Worm (Caenorhabditis elegans) whole organism, L4 larva: ENCODE measurements around the gene C30G4.2.

Experiments used
- F37D6.2 ChIP-seq: sonication (generic microtip); optimal IDR thresholded peaks from 2 replicates; lab custom pipeline; 2016; ENCODE audit warnings: mild to moderate bottlenecking, missing genetic modification characterization, missing compliant biosample characterization
- F44E2.7 ChIP-seq: fragments of 200-800 bp; sonication (Bioruptor generic); IDR thresholded peaks from 2 replicates; pipeline ENCODE4 v2.1.2; 2022; ENCODE audit warnings: missing genetic modification characterization, missing compliant biosample characterization
- R02D3.7 ChIP-seq: fragments of 150-350 bp; sonication (generic microtip); optimal IDR thresholded peaks from 3 replicates; lab custom pipeline; 2014; ENCODE audit warnings: missing biosample characterization, missing genetic modification characterization
- Y105C5A.15 ChIP-seq: fragments of 200-800 bp; sonication (Bioruptor generic); IDR thresholded peaks from 2 replicates; pipeline ENCODE4 v1.3.6; 2022; ENCODE audit warnings: missing genetic modification characterization, missing compliant biosample characterization
- Y48G9A.11 ChIP-seq: fragments of 200-800 bp; sonication (Bioruptor generic); IDR thresholded peaks from 2 replicates; pipeline ENCODE4 v1.3.6; 2022; ENCODE audit warnings: missing genetic modification reagents, missing genetic modification characterization, missing compliant biosample characterization
- Y5F2A.4 ChIP-seq: fragments of 200-800 bp; sonication (Bioruptor generic); optimal IDR thresholded peaks from 2 replicates; lab custom pipeline; 2018; ENCODE audit warnings: mild to moderate bottlenecking, missing genetic modification characterization, missing compliant biosample characterization
- Y75B8A.6 ChIP-seq: fragments of 200-800 bp; sonication (Bioruptor generic); IDR thresholded peaks from 2 replicates; pipeline ENCODE4 v1.3.6; 2022; ENCODE audit warnings: missing genetic modification reagents, missing genetic modification characterization, missing compliant biosample characterization
- ZK546.5 ChIP-seq, 2 experiments: sonication (generic microtip); optimal IDR thresholded peaks; 2 replicates each; lab custom pipeline; 2017; ENCODE audit warnings: missing biosample characterization in 2 of 2, missing genetic modification characterization in 2 of 2
- ama-1 ChIP-seq: fragments of 150-350 bp; optimal IDR thresholded peaks from 2 replicates; lab custom pipeline; 2014; ENCODE audit warnings: inconsistent platforms, mixed read lengths
- attf-4 ChIP-seq: sonication (generic microtip); optimal IDR thresholded peaks from 3 replicates; lab custom pipeline; 2017; ENCODE audit warnings: missing biosample characterization, missing genetic modification characterization
- ceh-20 ChIP-seq: fragments of 200-800 bp; sonication (Bioruptor generic); IDR thresholded peaks from 2 replicates; pipeline ENCODE4 v1.3.6; 2022; ENCODE audit warnings: missing genetic modification reagents, missing genetic modification characterization, missing compliant biosample characterization
- ceh-32 ChIP-seq: sonication (generic microtip); optimal IDR thresholded peaks from 2 replicates; lab custom pipeline; 2016; ENCODE audit warnings: mild to moderate bottlenecking, missing genetic modification characterization, missing compliant biosample characterization; ENCODE audit not compliant: poor library complexity
- ceh-44 ChIP-seq: fragments of 200-800 bp; sonication (Bioruptor generic); IDR thresholded peaks from 2 replicates; pipeline ENCODE4 v1.3.6; 2022; ENCODE audit warnings: missing genetic modification reagents, missing genetic modification characterization, missing compliant biosample characterization
- ceh-62 ChIP-seq: sonication (generic microtip); optimal IDR thresholded peaks from 2 replicates; lab custom pipeline; 2017; ENCODE audit warnings: missing biosample characterization, missing genetic modification characterization
- ces-1 ChIP-seq: fragments of 150-350 bp; sonication (generic microtip); optimal IDR thresholded peaks from 4 replicates; lab custom pipeline; 2014; ENCODE audit warnings: missing biosample characterization, missing genetic modification reagents, missing genetic modification characterization
- ctbp-1 ChIP-seq: fragments of 200-800 bp; sonication (Bioruptor generic); IDR thresholded peaks from 2 replicates; pipeline ENCODE4 v1.3.6; 2022; ENCODE audit warnings: missing genetic modification reagents, missing genetic modification characterization, missing compliant biosample characterization
- daf-19 ChIP-seq: fragments of 200-800 bp; sonication (Bioruptor generic); conservative IDR thresholded peaks from 2 replicates; pipeline ENCODE4 v1.3.6; 2022; ENCODE audit warnings: missing genetic modification characterization, missing compliant biosample characterization
- daf-8 ChIP-seq: fragments of 200-800 bp; sonication (Bioruptor generic); IDR thresholded peaks from 2 replicates; pipeline ENCODE4 v1.3.6; 2022; ENCODE audit warnings: missing genetic modification characterization, missing compliant biosample characterization
- dpl-1 ChIP-seq: fragments of 150-350 bp; optimal IDR thresholded peaks from 2 replicates; lab custom pipeline; 2014; ENCODE audit warnings: missing biosample characterization, missing genetic modification reagents, missing genetic modification characterization
- duxl-1 ChIP-seq: sonication (generic microtip); optimal IDR thresholded peaks from 2 replicates; lab custom pipeline; 2016; ENCODE audit warnings: mild to moderate bottlenecking, missing genetic modification characterization, moderate library complexity, missing compliant biosample characterization; ENCODE audit not compliant: poor library complexity
- egl-27 ChIP-seq: sonication (generic microtip); optimal IDR thresholded peaks from 3 replicates; lab custom pipeline; 2017; ENCODE audit warnings: missing biosample characterization, missing genetic modification reagents, missing genetic modification characterization
- gei-8 ChIP-seq: fragments of 200-800 bp; sonication (Bioruptor generic); optimal IDR thresholded peaks from 2 replicates; lab custom pipeline; 2018; ENCODE audit warnings: mild to moderate bottlenecking, missing genetic modification characterization, missing compliant biosample characterization
- hif-1 ChIP-seq, 2 experiments: sonication (generic microtip); optimal IDR thresholded peaks; 2 replicates each; lab custom pipeline; 2016 to 2017; ENCODE audit warnings: missing compliant biosample characterization in 2 of 2, missing genetic modification characterization in 2 of 2, missing genetic modification reagents in 2 of 2, missing genotype in 2 of 2, mild to moderate bottlenecking in 1 of 2
- hlh-30 ChIP-seq: sonication (generic microtip); optimal IDR thresholded peaks from 2 replicates; lab custom pipeline; 2017; ENCODE audit warnings: antibody characterized with exemption, mild to moderate bottlenecking, missing genetic modification characterization, missing compliant biosample characterization; ENCODE audit not compliant: insufficient read depth
- lin-1 ChIP-seq: fragments of 200-800 bp; sonication (Bioruptor generic); IDR thresholded peaks from 2 replicates; pipeline ENCODE4 v1.3.6; 2022; ENCODE audit warnings: missing genetic modification reagents, missing genetic modification characterization, missing compliant biosample characterization
- lin-13 ChIP-seq: fragments of 150-350 bp; optimal IDR thresholded peaks from 2 replicates; lab custom pipeline; 2014; ENCODE audit warnings: missing biosample characterization, missing genetic modification reagents, missing genetic modification characterization
- lin-29 ChIP-seq: fragments of 200-800 bp; sonication (Bioruptor generic); IDR thresholded peaks from 2 replicates; pipeline ENCODE4 v1.3.6; 2022; ENCODE audit warnings: missing genetic modification reagents, missing genetic modification characterization, missing compliant biosample characterization
- lin-38 ChIP-seq: fragments of 200-800 bp; sonication (Bioruptor generic); IDR thresholded peaks from 2 replicates; pipeline ENCODE4 v1.3.6; 2022; ENCODE audit warnings: missing genetic modification reagents, missing genetic modification characterization, missing compliant biosample characterization
- lin-39 ChIP-seq: fragments of 150-350 bp; optimal IDR thresholded peaks from 2 replicates; lab custom pipeline; 2014; ENCODE audit warnings: missing biosample characterization, missing genetic modification reagents, missing genetic modification characterization
- lir-3 ChIP-seq: sonication (generic microtip); optimal IDR thresholded peaks from 2 replicates; lab custom pipeline; 2016; ENCODE audit warnings: mild to moderate bottlenecking, missing genetic modification characterization, missing compliant biosample characterization
- lsy-2 ChIP-seq, 2 experiments: fragments of 150-350 bp in 1 of 2; sonication (generic microtip) in 1 of 2; optimal IDR thresholded peaks; 2 replicates each; lab custom pipeline; 2014 to 2017; ENCODE audit warnings: missing biosample characterization in 2 of 2, missing genetic modification characterization in 2 of 2
- madf-5 ChIP-seq, 2 experiments: fragments of 200-800 bp; sonication (Bioruptor generic); IDR thresholded peaks; 2 replicates each; pipeline ENCODE4 v1.3.6; 2022; ENCODE audit warnings: missing compliant biosample characterization in 2 of 2, missing genetic modification characterization in 2 of 2
- madf-9 ChIP-seq: fragments of 200-800 bp; sonication (Bioruptor generic); conservative IDR thresholded peaks from 2 replicates; pipeline ENCODE4 v1.3.6; 2022; ENCODE audit warnings: missing genetic modification reagents, missing genetic modification characterization, missing compliant biosample characterization
- mdl-1 ChIP-seq, 2 experiments: fragments of 150-350 bp in 1 of 2; sonication (generic microtip) in 1 of 2; optimal IDR thresholded peaks; 2 replicates each; lab custom pipeline; 2014 to 2017; ENCODE audit warnings: missing biosample characterization in 2 of 2, missing genetic modification characterization in 2 of 2
- mdt-29 ChIP-seq: fragments of 200-800 bp; sonication (Bioruptor generic); IDR thresholded peaks from 2 replicates; pipeline ENCODE4 v1.3.6; 2022; ENCODE audit warnings: missing genetic modification reagents, missing genetic modification characterization, missing compliant biosample characterization
- mep-1 ChIP-seq: fragments of 150-350 bp; sonication (generic microtip); optimal IDR thresholded peaks from 3 replicates; lab custom pipeline; 2014; ENCODE audit warnings: missing biosample characterization, missing genetic modification characterization
- nhr-102 ChIP-seq: sonication (generic microtip); optimal IDR thresholded peaks from 2 replicates; lab custom pipeline; 2016; ENCODE audit warnings: mild to moderate bottlenecking, missing genetic modification characterization, moderate library complexity, missing compliant biosample characterization
- nhr-11 ChIP-seq: fragments of 150-350 bp; optimal IDR thresholded peaks from 2 replicates; lab custom pipeline; 2014; ENCODE audit warnings: missing biosample characterization, missing genetic modification characterization
- nhr-237 ChIP-seq: sonication (generic microtip); optimal IDR thresholded peaks from 2 replicates; lab custom pipeline; 2017; ENCODE audit warnings: missing biosample characterization, missing genetic modification characterization
- nhr-41 ChIP-seq: fragments of 200-800 bp; sonication (Bioruptor generic); IDR thresholded peaks from 2 replicates; pipeline ENCODE4 v1.3.6; 2022; ENCODE audit warnings: missing genetic modification reagents, missing genetic modification characterization, missing compliant biosample characterization
- nhr-48 ChIP-seq: sonication (generic microtip); optimal IDR thresholded peaks from 2 replicates; lab custom pipeline; 2016; ENCODE audit warnings: mild to moderate bottlenecking, missing genetic modification characterization, missing compliant biosample characterization
- nhr-6 ChIP-seq: fragments of 150-350 bp; optimal IDR thresholded peaks from 2 replicates; lab custom pipeline; 2014; ENCODE audit warnings: missing biosample characterization, missing genetic modification characterization
- nhr-76 ChIP-seq: fragments of 150-350 bp; optimal IDR thresholded peaks from 2 replicates; lab custom pipeline; 2014; ENCODE audit warnings: missing biosample characterization, missing genetic modification characterization
- nhr-77 ChIP-seq: fragments of 150-350 bp; optimal IDR thresholded peaks from 2 replicates; lab custom pipeline; 2014; ENCODE audit warnings: missing biosample characterization, missing genetic modification characterization
- sdz-12 ChIP-seq: fragments of 200-800 bp; sonication (Bioruptor generic); optimal IDR thresholded peaks from 2 replicates; lab custom pipeline; 2018; ENCODE audit warnings: mild to moderate bottlenecking, missing genetic modification characterization, missing compliant biosample characterization
- tra-1 ChIP-seq: fragments of 200-800 bp; sonication (Bioruptor generic); IDR thresholded peaks from 2 replicates; pipeline ENCODE4 v1.3.6; 2022; ENCODE audit warnings: missing genetic modification reagents, missing genetic modification characterization, missing compliant biosample characterization
- unc-39 ChIP-seq: sonication (generic microtip); optimal IDR thresholded peaks from 2 replicates; lab custom pipeline; 2017; ENCODE audit warnings: missing biosample characterization, missing genetic modification characterization
- vab-7 ChIP-seq: fragments of 200-800 bp; sonication (Bioruptor generic); IDR thresholded peaks from 2 replicates; pipeline ENCODE4 v1.3.6; 2022; ENCODE audit warnings: missing genetic modification reagents, missing genetic modification characterization, missing compliant biosample characterization
- zag-1 ChIP-seq: fragments of 150-350 bp; optimal IDR thresholded peaks from 2 replicates; lab custom pipeline; 2014; ENCODE audit warnings: missing biosample characterization, missing genetic modification characterization
- zfp-2 ChIP-seq: sonication (generic microtip); optimal IDR thresholded peaks from 2 replicates; lab custom pipeline; 2016; ENCODE audit warnings: mild to moderate bottlenecking, missing genetic modification characterization, missing compliant biosample characterization
- zfp-3 ChIP-seq: fragments of 200-800 bp; sonication (Bioruptor generic); conservative IDR thresholded peaks from 2 replicates; pipeline ENCODE4 v1.3.6; 2022; ENCODE audit warnings: missing genetic modification reagents, missing genetic modification characterization, missing compliant biosample characterization

The C30G4.2 gene

ce11 chrX:17063749-17064252, 18.4 kb upstream of the C30G4.2 start (continued):
- TF ChIP-seq vab-7 (GFP tag; lab: Robert Waterston, UW) (no peak), mdt-29 (GFP tag; lab: Robert Waterston, UW) (peak; percentile 75), dpl-1 (GFP tag; lab: Kevin White, UChicago) (no peak), lin-13 (peak; percentile 21), Y5F2A.4 (no peak), nhr-237 (tag; lab: Kevin White, UChicago) (no peak), attf-4 (tag; lab: Kevin White, UChicago) (no peak), ceh-32 (tag; lab: Kevin White, UChicago) (no peak), nhr-11 (tag; lab: Kevin White, UChicago) (peak; percentile 78), nhr-102 (tag; lab: Kevin White, UChicago) (peak; percentile 42), ctbp-1 (GFP tag; lab: Robert Waterston, UW) (peak; percentile 30; the same call in 1 of the 2 replicates), lin-38 (GFP tag; lab: Robert Waterston, UW) (no peak), zag-1 (tag; lab: Kevin White, UChicago) (no peak), lin-39 (tag; lab: Kevin White, UChicago) (no peak), sdz-12 (GFP tag; lab: Kevin White, UChicago) (no peak), ces-1 (no peak), daf-19 (GFP tag; lab: Robert Waterston, UW) (no peak), F44E2.7 (GFP tag; lab: Robert Waterston, UW) (no peak), ceh-20 (GFP tag; lab: Robert Waterston, UW) (peak; percentile 35; the same call in 1 of the 2 replicates), gei-8 (GFP tag; lab: Kevin White, UChicago) (peak; percentile 70), mep-1 (tag; lab: Kevin White, UChicago) (peak; percentile 58), ZK546.5 (tag; optimal IDR thresholded peaks at IDR 0.05; lab: Kevin White, UChicago) (no peak), R02D3.7 (tag; lab: Kevin White, UChicago) (no peak), egl-27 (tag; lab: Kevin White, UChicago) (no peak), lin-1 (peak; percentile 63), hlh-30 (peak; percentile 97), zfp-3 (GFP tag; lab: Robert Waterston, UW) (no peak), hif-1 (tag; optimal IDR thresholded peaks at IDR 0.05; lab: Kevin White, UChicago) (peak in 1 of 2 experiments; percentile 66), nhr-48 (tag; lab: Kevin White, UChicago) (peak; percentile 92), Y105C5A.15 (no peak), ama-1 (lab: Kevin White, UChicago) (peak; percentile 2), Y48G9A.11 (GFP tag; lab: Robert Waterston, UW) (no peak), nhr-6 (tag; lab: Kevin White, UChicago) (no peak), tra-1 (GFP tag; lab: Robert Waterston, UW) (peak; percentile 93), nhr-76 (peak; percentile 47), lsy-2 (tag; optimal IDR thresholded peaks at IDR 0.05; lab: Kevin White, UChicago) (peak in 1 of 2 experiments; percentile 60), ceh-44 (no peak), madf-5 (GFP tag; IDR thresholded peaks at IDR 0.05; lab: Robert Waterston, UW) (no peak), mdl-1 (tag; optimal IDR thresholded peaks at IDR 0.05; lab: Kevin White, UChicago) (peak; percentile 82 to 99), lin-29 (GFP tag; lab: Robert Waterston, UW) (peak; percentile 59; the same call in 1 of the 2 replicates), daf-8 (GFP tag; lab: Robert Waterston, UW) (no peak), nhr-77 (tag; lab: Kevin White, UChicago) (peak; percentile 75), madf-9 (GFP tag; lab: Robert Waterston, UW) (peak; percentile 46; the same call in 1 of the 2 replicates), zfp-2 (no peak), lir-3 (tag; lab: Kevin White, UChicago) (no peak), Y75B8A.6 (GFP tag; lab: Robert Waterston, UW) (no peak), duxl-1 (no peak), nhr-41 (GFP tag; lab: Robert Waterston, UW) (no peak), unc-39 (tag; lab: Kevin White, UChicago) (no peak), F37D6.2 (no peak), ceh-62 (no peak)
